Worm (Caenorhabditis elegans) whole organism, L4/young adult: ENCODE measurements around the gene dod-6.

ENCODE experiments used
- W03F9.2 ChIP-seq: fragments of 150-350 bp; optimal IDR thresholded peaks from 2 replicates; lab custom pipeline; 2014; ENCODE audit warnings: missing biosample characterization, missing genetic modification characterization
- dao-5 ChIP-seq: sonication (generic microtip); optimal IDR thresholded peaks from 2 replicates; lab custom pipeline; 2016; ENCODE audit warnings: missing genotype, missing genetic modification characterization, moderate library complexity, missing compliant biosample characterization
- him-1 ChIP-seq: sonication (generic microtip); optimal IDR thresholded peaks from 2 replicates; lab custom pipeline; 2016; ENCODE audit warnings: missing genotype, missing genetic modification reagents, missing genetic modification characterization, missing compliant biosample characterization

The dod-6 gene

DNA sequence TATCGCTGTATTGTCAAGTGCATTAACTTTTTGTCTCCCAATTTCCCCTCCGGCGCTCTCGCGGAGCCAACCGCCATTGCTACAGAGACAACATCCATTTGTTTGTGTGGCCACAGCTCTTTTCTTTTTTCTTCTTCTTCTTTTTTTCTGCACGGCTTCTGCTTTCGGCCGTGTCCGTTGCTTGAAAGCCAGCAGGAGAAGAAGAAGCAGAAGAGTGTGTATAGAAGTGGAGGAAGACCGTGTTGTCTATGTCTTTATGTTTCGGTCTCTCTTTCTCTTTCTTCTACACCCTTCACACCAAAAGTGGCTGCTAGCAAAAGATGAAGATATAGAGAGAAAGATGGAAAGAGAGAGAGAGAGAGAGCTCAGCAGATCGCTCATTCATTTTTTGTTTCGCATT, 9.7 kb upstream of the dod-6 start:
- TF ChIP-seq him-1 (tag; lab: Kevin White, UChicago) (peak; percentile 28), W03F9.2 (tag; lab: Kevin White, UChicago) (no peak)

ce11 chrIII:10188912-10189311, 8.6 kb upstream of the dod-6 start, which contains the start of gene epac-1:
TSS of gene epac-1 (plus strand) at chrIII:10189212.
- TF ChIP-seq W03F9.2 (tag; lab: Kevin White, UChicago) (no peak), dao-5 (tag; lab: Kevin White, UChicago) (no peak), him-1 (tag; lab: Kevin White, UChicago) (no peak)

DNA sequence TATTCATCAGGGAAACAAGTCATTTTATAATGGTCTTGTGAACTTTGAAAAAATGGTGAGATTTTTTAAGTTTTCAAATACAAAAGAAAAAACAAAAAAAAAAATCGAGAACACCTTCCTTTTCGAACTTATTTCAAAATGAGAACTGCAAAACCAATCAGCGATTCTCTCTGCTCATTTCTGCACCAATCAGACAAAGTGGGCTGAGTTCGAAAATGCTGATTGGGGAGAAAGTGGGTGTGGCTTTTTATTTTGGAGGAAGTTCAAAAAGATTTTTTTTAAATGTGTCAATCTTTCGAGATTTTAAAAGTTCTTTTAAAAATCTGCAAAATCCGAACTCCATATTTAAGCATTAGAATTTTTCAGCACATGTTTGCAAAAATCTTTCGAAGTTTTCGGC, 2.9 kb upstream of the dod-6 start:
- no peak for TF ChIP-seq dao-5 (tag; lab: Kevin White, UChicago)
- TF ChIP-seq him-1 (tag; lab: Kevin White, UChicago) = no peak

DNA sequence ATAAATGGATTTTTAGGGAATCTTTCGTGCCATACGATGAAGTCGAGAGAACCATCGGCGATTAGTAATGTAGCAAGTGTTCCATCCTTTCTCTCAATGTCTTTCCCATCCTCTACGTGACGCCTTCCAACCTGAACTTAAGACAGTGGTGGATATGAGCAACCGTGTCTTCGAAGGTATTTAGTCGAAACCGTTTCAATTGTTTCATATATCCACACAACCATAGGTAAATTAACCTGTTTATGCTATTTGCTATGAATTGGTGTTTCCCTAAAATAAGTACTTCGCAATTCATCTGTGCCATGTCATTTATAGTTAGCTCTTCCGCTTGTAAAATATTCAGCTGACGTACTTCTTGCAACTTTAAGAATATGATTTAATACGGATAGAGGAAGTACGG, 1.6 kb upstream of the dod-6 start:
- TF ChIP-seq him-1 (tag; lab: Kevin White, UChicago) = no peak
- TF ChIP-seq W03F9.2 (tag; lab: Kevin White, UChicago) = no peak
- no peak for TF ChIP-seq dao-5 (tag; lab: Kevin White, UChicago)

ce11 chrIII:10196796-10197195, 720 bp upstream of the dod-6 start:
- TF ChIP-seq him-1 (tag; lab: Kevin White, UChicago) (no peak), dao-5 (tag; lab: Kevin White, UChicago) (no peak), W03F9.2 (tag; lab: Kevin White, UChicago) (no peak)

DNA sequence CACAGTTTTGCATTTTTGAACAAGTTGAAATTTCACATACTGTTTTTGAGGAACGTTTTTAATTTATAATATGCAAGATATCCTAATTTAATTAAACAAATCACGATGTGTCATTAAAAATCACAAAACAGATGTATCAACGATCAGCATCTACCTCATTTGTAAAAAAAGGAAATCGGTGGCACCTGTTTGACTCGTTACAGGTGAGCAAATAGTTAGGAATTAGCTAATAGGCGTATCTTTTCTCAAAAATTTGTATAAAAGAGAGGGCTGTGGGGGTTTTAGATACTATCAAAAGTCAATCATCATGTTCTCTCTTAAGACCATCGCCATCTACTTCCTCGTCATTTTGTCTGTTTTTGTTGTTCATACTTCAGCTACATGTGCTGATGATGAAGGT, 1.5 kb downstream of the dod-6 start, which contains the start of gene T20G5.8:
TSS of gene T20G5.8 (plus strand) at position 301 of the 400 bp plus-strand sequence.
- no peak for TF ChIP-seq W03F9.2 (tag; lab: Kevin White, UChicago)
- TF ChIP-seq him-1 (tag; lab: Kevin White, UChicago) = no peak
- no peak for TF ChIP-seq dao-5 (tag; lab: Kevin White, UChicago)

DNA sequence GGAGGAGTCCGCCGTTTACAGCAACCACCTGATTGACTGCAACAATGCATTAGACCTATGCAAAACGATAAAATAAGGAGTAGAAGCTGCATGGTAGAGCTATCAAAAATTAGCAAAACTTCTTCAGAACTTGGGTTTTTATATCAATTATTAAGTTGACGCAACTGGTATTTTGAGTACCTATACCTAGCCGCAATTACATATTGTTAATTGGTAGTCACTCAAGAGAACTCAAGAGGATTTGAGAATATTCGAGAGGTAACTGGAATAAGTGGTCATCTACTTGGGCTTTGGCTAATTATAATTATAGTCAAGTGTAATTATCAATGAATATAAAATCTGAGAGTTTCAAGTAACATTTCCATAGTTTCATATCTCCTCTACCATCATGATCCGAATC, 3.7 kb downstream of the dod-6 start, which contains the start of the genes T20G5.13 and T20G5.12:
TSS of gene T20G5.13 (minus strand) at position 101 of the 400 bp plus-strand sequence.
TSS of gene T20G5.12 (plus strand) at position 370 of the 400 bp plus-strand sequence.
- TF ChIP-seq dao-5 (tag; lab: Kevin White, UChicago) (no peak), W03F9.2 (tag; lab: Kevin White, UChicago) (no peak), him-1 (tag; lab: Kevin White, UChicago) (no peak)

- TF ChIP-seq W03F9.2 (tag; lab: Kevin White, UChicago) = no peak
- no peak for TF ChIP-seq dao-5 (tag; lab: Kevin White, UChicago)
- no peak for TF ChIP-seq him-1 (tag; lab: Kevin White, UChicago)
These were observed 4.9 kb downstream of the dod-6 start for ce11 chrIII:10202391-10202790.

ce11 chrIII:10202894-10203871, 5.7 kb downstream of the dod-6 start, which contains the start of gene chc-1:
TSS of gene chc-1 (plus strand) at chrIII:10203821.
- no peak for TF ChIP-seq dao-5 (tag; lab: Kevin White, UChicago)

- TF ChIP-seq him-1 (tag; lab: Kevin White, UChicago) (no peak), W03F9.2 (tag; lab: Kevin White, UChicago) (no peak), dao-5 (tag; lab: Kevin White, UChicago) (no peak)
These were observed 8.8 kb downstream of the dod-6 start for ce11 chrIII:10206352-10206751.

- TF ChIP-seq W03F9.2 (tag; lab: Kevin White, UChicago) (no peak), dao-5 (tag; lab: Kevin White, UChicago) (no peak), him-1 (tag; lab: Kevin White, UChicago) (no peak)
These were observed 12.2 kb downstream of the dod-6 start, which contains the start of gene T20G5.9 for ce11 chrIII:10209703-10210102. TSS of gene T20G5.9 (plus strand) at chrIII:10209840.

DNA sequence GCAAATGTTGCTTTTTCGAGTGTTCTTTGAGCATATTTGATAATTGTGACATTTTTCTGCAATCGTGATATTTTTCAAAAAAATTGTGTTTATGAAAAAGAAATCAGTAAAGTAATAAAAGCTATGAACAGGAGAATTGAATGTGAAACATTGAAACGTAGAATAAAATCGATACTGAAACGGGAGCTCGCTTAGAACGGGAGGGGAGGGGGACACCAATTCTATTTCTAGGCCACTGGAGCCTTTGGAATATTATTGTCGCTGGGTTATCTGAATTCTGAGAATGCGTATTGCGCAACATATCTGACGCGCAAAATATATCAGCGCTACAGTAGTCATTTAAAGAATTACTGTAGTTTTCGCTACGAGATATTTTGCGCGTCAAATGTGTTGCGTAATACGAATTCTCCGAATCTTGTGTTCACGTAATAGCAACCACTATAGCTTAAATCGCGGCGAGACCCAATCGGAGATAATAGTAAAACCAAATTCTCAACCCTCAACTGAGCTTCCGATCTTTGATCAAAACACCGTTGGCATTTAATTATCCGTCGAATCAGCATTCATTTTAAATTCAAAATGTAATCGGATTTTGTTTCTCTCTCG, 14.5 kb downstream of the dod-6 start, which contains the start of the genes blos-1 and best-18:
TSS of gene blos-1 (minus strand) at position 58 of the 606 bp plus-strand sequence.
TSS of gene best-18 (plus strand) at position 508 of the 606 bp plus-strand sequence.
- no peak for TF ChIP-seq him-1 (tag; lab: Kevin White, UChicago)
- TF ChIP-seq dao-5 (tag; lab: Kevin White, UChicago) = no peak
- no peak for TF ChIP-seq W03F9.2 (tag; lab: Kevin White, UChicago)

ce11 chrIII:10214540-10214979, 17.0 kb downstream of the dod-6 start:
- no peak for TF ChIP-seq him-1 (tag; lab: Kevin White, UChicago)
- peak; percentile 58 for TF ChIP-seq dao-5 (tag; lab: Kevin White, UChicago)
- no peak for TF ChIP-seq W03F9.2 (tag; lab: Kevin White, UChicago)
